Worm (Caenorhabditis elegans): ENCODE results near the gene C27A2.7.

C27A2.7 gene

DNA sequence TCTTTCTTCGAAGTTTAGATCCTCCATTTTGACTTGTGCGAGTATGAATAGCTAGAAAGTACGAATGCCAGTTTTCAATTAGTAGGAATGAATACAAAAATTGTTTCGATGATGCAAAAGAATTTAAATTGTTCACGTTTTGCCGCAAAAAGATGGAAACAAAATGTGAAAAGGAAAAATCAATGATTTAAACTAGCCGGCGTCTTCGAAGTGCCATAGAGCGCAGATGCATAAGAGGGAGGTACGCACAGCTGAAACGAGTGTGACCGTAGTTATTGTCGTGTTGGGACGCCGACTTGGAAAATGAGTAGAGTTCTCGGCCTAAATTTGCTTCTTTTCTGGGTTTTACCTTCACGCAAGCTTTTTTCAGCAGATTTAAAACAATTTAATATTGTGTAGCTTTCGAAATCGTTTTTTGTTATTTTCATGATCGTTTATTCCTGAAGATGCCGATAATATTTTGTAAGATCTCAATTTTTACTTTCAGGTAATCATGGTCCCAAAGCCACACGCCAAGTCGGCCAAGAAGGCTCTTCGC, 16.0 kb downstream of the C27A2.7 start, which contains the start of the genes ify-1 and rpl-22 (continued):
- peak; percentile 79 for TF ChIP-seq F23B12.7 (tag; optimal IDR thresholded peaks at IDR 0.05; ENCODE audit: insufficient read depth)
- peak; percentile 90 for TF ChIP-seq ceh-100 (GFP tag; IDR thresholded peaks at IDR 0.05)
- no peak for TF ChIP-seq zfh-2 (GFP tag; conservative IDR thresholded peaks at IDR 0.05)
- no peak for TF ChIP-seq gei-17 (GFP tag; optimal IDR thresholded peaks at IDR 0.05)
- TF ChIP-seq F55B11.4 (tag; optimal IDR thresholded peaks at IDR 0.05; ENCODE audit: borderline replicate concordance, insufficient read depth): no peak
- no peak for TF ChIP-seq nfya-1 (tag; optimal IDR thresholded peaks at IDR 0.05; ENCODE audit: borderline replicate concordance, insufficient read depth)
- no peak for TF ChIP-seq tbx-9 (tag; optimal IDR thresholded peaks at IDR 0.05; ENCODE audit: borderline replicate concordance)
- no peak for TF ChIP-seq chd-7 (tag; optimal IDR thresholded peaks at IDR 0.05)
- TF ChIP-seq bed-1 (GFP tag; IDR thresholded peaks at IDR 0.05): no peak
- no peak for TF ChIP-seq Y79H2A.3 (GFP tag; conservative IDR thresholded peaks at IDR 0.05)
- TF ChIP-seq F39B2.1 (GFP tag; IDR thresholded peaks at IDR 0.05): no peak
- peak; percentile 96 for TF ChIP-seq F33H1.4 (GFP tag; IDR thresholded peaks at IDR 0.05)
- TF ChIP-seq sdz-38 (tag; optimal IDR thresholded peaks at IDR 0.05): no peak
- TF ChIP-seq Y67H2A.10 (GFP tag; conservative IDR thresholded peaks at IDR 0.05): no peak
- 0 out of 2 replicates have a peak, but pooled peaks have one; percentile 54 for TF ChIP-seq Y95B8A.8 (GFP tag; IDR thresholded peaks at IDR 0.05)
- peak; percentile 52; the same call in 1 of the 2 replicates for TF ChIP-seq Y53G8AR.9 (GFP tag; conservative IDR thresholded peaks at IDR 0.05)
- TF ChIP-seq unc-130 (GFP tag; optimal IDR thresholded peaks at IDR 0.05): no peak
- TF ChIP-seq C17E4.6 (GFP tag; IDR thresholded peaks at IDR 0.05): no peak
- TF ChIP-seq C06A6.2 (GFP tag; conservative IDR thresholded peaks at IDR 0.05): no peak
- no peak for TF ChIP-seq Y53F4B.3 (GFP tag; IDR thresholded peaks at IDR 0.05)
- 0 out of 2 replicates have a peak, but pooled peaks have one; percentile 38 for TF ChIP-seq B0019.2 (GFP tag; conservative IDR thresholded peaks at IDR 0.05)
- no peak for TF ChIP-seq ztf-22 (GFP tag; optimal IDR thresholded peaks at IDR 0.05)
- TF ChIP-seq F57C9.4 (tag; optimal IDR thresholded peaks at IDR 0.05): peak; percentile 6
- peak; percentile 39; the same call in 1 of the 2 replicates for TF ChIP-seq lir-1 (GFP tag; conservative IDR thresholded peaks at IDR 0.05)
- no peak for TF ChIP-seq aptf-3 (GFP tag; IDR thresholded peaks at IDR 0.05)
- peak; percentile 52 for TF ChIP-seq xnd-1 (tag; optimal IDR thresholded peaks at IDR 0.05)
- TF ChIP-seq somi-1 (GFP tag; optimal IDR thresholded peaks at IDR 0.05): no peak
- peak; percentile 48; the same call in 1 of the 2 replicates for TF ChIP-seq hmg-20 (GFP tag; IDR thresholded peaks at IDR 0.05)
- no peak for TF ChIP-seq F10E7.11 (tag; optimal IDR thresholded peaks at IDR 0.05)
- no peak for TF ChIP-seq unc-62 (GFP tag; optimal IDR thresholded peaks at IDR 0.05)
- no peak for TF ChIP-seq hlh-26 (GFP tag; conservative IDR thresholded peaks at IDR 0.05)
- TF ChIP-seq ccch-3 (GFP tag; optimal IDR thresholded peaks at IDR 0.05): no peak
- TF ChIP-seq F22D6.2 (tag; optimal IDR thresholded peaks at IDR 0.05): no peak
- peak; percentile 81 for TF ChIP-seq snpc-1.1 (tag; optimal IDR thresholded peaks at IDR 0.05; ENCODE audit: insufficient read depth)
- no peak for TF ChIP-seq lsy-27 (tag; optimal IDR thresholded peaks at IDR 0.05; ENCODE audit: borderline replicate concordance, insufficient read depth)
- no peak for TF ChIP-seq mes-4 (tag; optimal IDR thresholded peaks at IDR 0.05)
- TF ChIP-seq F37B4.10 (GFP tag; IDR thresholded peaks at IDR 0.05): no peak
- TF ChIP-seq mel-28 (tag; optimal IDR thresholded peaks at IDR 0.05; ENCODE audit: borderline replicate concordance): no peak
- no peak for TF ChIP-seq ceh-40 (GFP tag; IDR thresholded peaks at IDR 0.05)
- TF ChIP-seq lin-26 (GFP tag; IDR thresholded peaks at IDR 0.05): no peak; the same call in 1 of the 2 replicates
- peak; percentile 89 for TF ChIP-seq ceh-91 (GFP tag; IDR thresholded peaks at IDR 0.05)
- TF ChIP-seq aptf-2 (GFP tag; conservative IDR thresholded peaks at IDR 0.05): no peak
- no peak for TF ChIP-seq nfya-2 (GFP tag; IDR thresholded peaks at IDR 0.05)
- no peak for TF ChIP-seq egl-44 (GFP tag; IDR thresholded peaks at IDR 0.05)
- no peak for TF ChIP-seq hlh-12 (tag; optimal IDR thresholded peaks at IDR 0.05)
- peak; percentile 77 for TF ChIP-seq nfyb-1 (GFP tag; IDR thresholded peaks at IDR 0.05)
- TF ChIP-seq pbrm-1 (GFP tag; IDR thresholded peaks at IDR 0.05): peak; percentile 89
- peak; percentile 34 for TF ChIP-seq B0261.1 (tag; optimal IDR thresholded peaks at IDR 0.05)

All from whole organism, young adult.